Fruit fly (Drosophila melanogaster): Measurements from ENCODE around the gene CG12071.

The CG12071 gene

DNA sequence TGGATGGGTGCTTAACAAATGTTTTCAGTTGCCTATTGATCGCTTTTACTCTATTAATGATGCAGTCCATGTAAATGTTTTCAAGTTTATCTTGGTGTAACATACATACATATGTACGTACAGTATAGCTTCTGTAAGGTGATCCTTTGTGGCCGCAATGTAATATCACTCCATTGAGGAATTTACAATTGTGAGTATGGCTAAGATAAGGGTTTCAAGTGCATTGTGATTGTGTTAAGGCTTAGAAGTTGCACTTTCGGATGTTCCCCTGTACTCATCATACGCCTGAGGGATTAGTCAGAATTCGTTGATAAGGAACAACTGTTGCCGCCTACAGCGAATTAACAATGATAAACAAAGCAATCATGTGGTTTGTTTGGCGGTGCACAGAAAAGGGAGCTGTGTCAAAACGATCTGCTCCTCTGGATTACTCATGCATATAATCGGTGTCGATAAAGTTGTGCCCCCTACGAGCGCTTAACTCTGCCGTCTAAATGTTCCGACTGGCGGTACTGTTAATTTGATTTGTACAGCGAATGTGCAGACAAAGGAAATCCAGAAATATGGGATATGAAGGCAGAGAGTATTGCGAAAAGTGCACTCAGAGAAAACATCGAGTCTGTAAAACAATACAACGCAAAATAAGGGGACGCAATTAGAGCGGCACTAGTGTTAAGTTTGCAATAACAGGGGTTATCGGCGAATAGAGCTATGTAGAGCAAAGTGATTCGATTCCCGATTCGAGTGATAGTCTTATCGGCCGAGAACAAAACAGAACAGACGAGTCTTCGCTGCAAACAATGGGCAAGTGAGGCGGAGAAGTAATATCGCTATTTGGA is 7.1 kb upstream of the CG12071 start (continued):
- TF ChIP-seq esn (GFP tag; optimal IDR thresholded peaks at IDR 0.05) (peak; percentile 89), achi (GFP tag; optimal IDR thresholded peaks at IDR 0.05) (peak; percentile 83), CG8632 (GFP tag; optimal IDR thresholded peaks at IDR 0.05) (peak; percentile 74), CG4318 (GFP tag; optimal IDR thresholded peaks at IDR 0.05) (peak; percentile 60), CG16779 (tag; optimal IDR thresholded peaks at IDR 0.05) (peak; percentile 57), CG6854 (GFP tag; optimal IDR thresholded peaks at IDR 0.05) (peak; percentile 17), net (GFP tag; optimal IDR thresholded peaks at IDR 0.05) (peak; percentile 73), CG6808 (GFP tag; optimal IDR thresholded peaks at IDR 0.05) (peak; percentile 50), CG8119 (GFP tag; IDR thresholded peaks at IDR 0.05) (peak; percentile 71), Met (GFP tag; optimal IDR thresholded peaks at IDR 0.05) (peak; percentile 91), CG11762 (GFP tag; optimal IDR thresholded peaks at IDR 0.05; ENCODE audit: insufficient read depth) (peak; percentile 67), pdm3 (GFP tag; optimal IDR thresholded peaks at IDR 0.05) (peak; percentile 84), Smox (GFP tag; optimal IDR thresholded peaks at IDR 0.05) (peak; percentile 86), Ets21C (GFP tag; optimal IDR thresholded peaks at IDR 0.05) (peak; percentile 85), dsx (GFP tag; optimal IDR thresholded peaks at IDR 0.05; ENCODE audit: poor library complexity, severe bottlenecking) (peak; percentile 53), OdsH (GFP tag; optimal IDR thresholded peaks at IDR 0.05) (peak; percentile 85), CG31627 (GFP tag; optimal IDR thresholded peaks at IDR 0.05) (peak; percentile 93), Gug (GFP tag; IDR thresholded peaks at IDR 0.05) (peak; percentile 77), vri (GFP tag; optimal IDR thresholded peaks at IDR 0.05) (peak; percentile 75), Eip75B (GFP tag; optimal IDR thresholded peaks at IDR 0.05) (peak; percentile 79), svp (GFP tag) (peak; percentile 94), Lpt (GFP tag; optimal IDR thresholded peaks at IDR 0.05) (peak; percentile 68), Hr38 (GFP tag; optimal IDR thresholded peaks at IDR 0.05) (no peak), acj6 (GFP tag; optimal IDR thresholded peaks at IDR 0.05) (peak; percentile 89), dac (GFP tag; optimal IDR thresholded peaks at IDR 0.05) (peak; percentile 48), salr (GFP tag; optimal IDR thresholded peaks at IDR 0.05) (peak; percentile 33 to 73), eg (GFP tag; IDR thresholded peaks at IDR 0.05) (peak; percentile 88), CG10669 (GFP tag; optimal IDR thresholded peaks at IDR 0.05) (peak; percentile 77), CG3032 (tag; optimal IDR thresholded peaks at IDR 0.05) (peak; percentile 73), lz (GFP tag; optimal IDR thresholded peaks at IDR 0.05) (peak; percentile 89), fd85E (GFP tag; optimal IDR thresholded peaks at IDR 0.05) (no peak), CG8319 (GFP tag; optimal IDR thresholded peaks at IDR 0.05) (peak; percentile 71), Blimp-1 (GFP tag; optimal IDR thresholded peaks at IDR 0.05) (peak; percentile 55), CG11294 (GFP tag; IDR thresholded peaks at IDR 0.05) (peak; percentile 81), Hr39 (GFP tag; optimal IDR thresholded peaks at IDR 0.05) (peak; percentile 93), topi (GFP tag; optimal IDR thresholded peaks at IDR 0.05) (peak; percentile 86), CG6276 (GFP tag; optimal IDR thresholded peaks at IDR 0.05) (peak; percentile 69), ss (GFP tag; optimal IDR thresholded peaks at IDR 0.05) (peak in 1 of 2 experiments; percentile 71)

DNA sequence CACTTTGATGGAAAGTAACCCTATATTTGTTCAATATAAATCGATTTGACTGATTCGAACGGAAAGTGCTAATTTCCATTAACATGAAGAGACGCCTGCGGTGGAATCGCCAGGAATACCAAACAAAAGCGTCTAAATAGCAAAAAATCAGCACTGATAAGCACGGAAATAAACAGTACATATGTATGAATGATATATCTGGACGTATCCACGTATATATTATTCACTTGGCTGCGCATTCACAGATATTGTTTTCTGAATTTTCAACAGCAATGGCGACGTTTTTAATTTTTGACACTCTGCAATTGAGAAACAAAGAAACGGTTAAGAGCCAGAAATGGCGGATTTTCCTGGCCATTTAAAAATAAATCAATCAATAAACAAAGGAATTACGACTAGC is 6.5 kb upstream of the CG12071 start:
- TF ChIP-seq CG32006 (GFP tag; optimal IDR thresholded peaks at IDR 0.05) = no peak
- no peak for TF ChIP-seq achi (GFP tag; optimal IDR thresholded peaks at IDR 0.05)
- no peak for TF ChIP-seq CG3919 (GFP tag; optimal IDR thresholded peaks at IDR 0.05)

Data from whole organism, prepupa.